Worm (Caenorhabditis elegans): ENCODE measurements around the gene ttr-42.

DNA sequence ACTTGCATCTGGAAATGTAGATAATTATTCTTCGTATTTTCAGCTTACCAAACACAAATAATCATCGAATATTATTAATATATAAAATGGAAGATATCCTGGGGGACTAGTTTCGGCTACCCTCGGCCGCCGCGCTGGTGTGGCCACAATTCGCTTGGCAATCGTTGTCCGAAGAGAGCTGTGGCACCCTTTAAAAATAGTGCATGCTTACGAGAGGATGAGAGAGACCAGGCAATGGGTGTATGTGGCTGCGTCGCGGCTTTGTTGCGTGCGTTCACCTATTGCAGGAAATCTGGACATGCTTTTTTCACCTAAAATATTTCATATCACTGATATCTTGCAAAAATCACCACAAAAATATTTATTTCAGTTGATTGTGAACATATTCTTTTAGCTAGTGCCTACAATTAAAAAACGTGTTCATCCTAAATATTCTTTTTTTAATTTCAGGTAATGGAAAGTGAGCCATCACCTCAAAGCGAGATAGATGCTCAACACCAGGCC lies 4.8 kb upstream of the ttr-42 start, which contains the start of the genes ccd-5 and F52H2.1:
- no peak for TF ChIP-seq cog-1 (tag; optimal IDR thresholded peaks at IDR 0.05)
- TF ChIP-seq T22C8.4 (GFP tag; IDR thresholded peaks at IDR 0.05), result no peak
- TF ChIP-seq ztf-23 (GFP tag; IDR thresholded peaks at IDR 0.05), result no peak
- no peak for TF ChIP-seq klf-2 (GFP tag; conservative IDR thresholded peaks at IDR 0.05)
- no peak for TF ChIP-seq flt-1 (GFP tag; IDR thresholded peaks at IDR 0.05)
- no peak for TF ChIP-seq ztf-29 (GFP tag; IDR thresholded peaks at IDR 0.05)
- TF ChIP-seq ref-1 (GFP tag; conservative IDR thresholded peaks at IDR 0.05), result no peak
- no peak for TF ChIP-seq tab-1 (GFP tag; IDR thresholded peaks at IDR 0.05)
- TF ChIP-seq med-1 (GFP tag; optimal IDR thresholded peaks at IDR 0.05; ENCODE audit: insufficient read depth), result no peak
